Fruit fly (Drosophila melanogaster) S2 (cell line): ENCODE measurements around the gene CG34134.

Experiments used
- CG8478 ChIP-seq: fragments of >200 bp; optimal IDR thresholded peaks from 2 replicates; lab custom pipeline; 2018
- CTCF ChIP-seq, 2 experiments: fragments of >200 bp; optimal IDR thresholded peaks; 2 replicates each; lab custom pipeline; 2018

DNA sequence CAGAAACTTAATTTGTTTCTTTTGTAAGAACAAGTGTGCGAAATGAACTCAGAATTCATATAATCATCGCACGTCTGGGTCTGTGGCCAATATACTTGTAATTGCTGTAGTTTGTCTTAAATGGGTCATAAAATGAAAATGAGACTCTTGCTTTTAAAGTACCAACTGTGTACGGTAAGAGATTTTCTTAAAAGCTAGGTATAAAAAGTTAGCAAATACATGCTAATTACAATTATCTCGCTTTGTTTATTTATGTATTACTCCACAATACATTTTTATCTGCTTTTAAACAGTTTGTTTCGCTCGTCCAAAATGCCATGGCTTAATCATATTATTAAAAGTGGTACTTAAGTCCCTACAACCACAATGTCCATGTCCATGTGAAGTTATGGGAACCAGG, 13.2 kb upstream of the CG34134 start:
- TF ChIP-seq CG8478, result no peak
- TF ChIP-seq CTCF (optimal IDR thresholded peaks at IDR 0.05; lab: Kevin White, UChicago), result no peak
